Fruit fly (Drosophila melanogaster): ENCODE data around the gene Kdsr.

Gene Kdsr

DNA sequence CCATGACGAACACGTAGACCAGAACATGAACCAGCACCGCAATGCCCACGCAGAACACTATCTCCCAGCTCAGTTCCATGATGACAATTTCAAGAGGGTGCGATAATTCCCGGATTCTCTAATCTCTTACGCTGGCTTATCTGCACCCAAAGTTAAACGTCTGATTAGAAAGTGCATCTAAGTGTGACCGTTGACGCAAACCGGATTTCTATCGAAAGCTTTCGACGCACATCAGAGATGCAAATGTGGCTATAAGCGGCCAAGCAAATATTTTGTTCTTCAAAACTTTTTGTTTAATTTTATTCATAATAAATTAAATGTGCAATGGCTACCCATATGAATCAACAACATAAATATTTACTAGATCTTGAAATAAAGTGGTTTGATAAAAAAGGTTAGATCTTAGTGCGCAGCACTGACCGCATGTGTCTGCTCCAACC, at the start of gene Kdsr, which contains the start of gene CG11858:
TSS of gene Kdsr (minus strand) at position 177 of the 440 bp plus-strand sequence.
TSS of gene CG11858 (plus strand) at position 420 of the 440 bp plus-strand sequence.
- TF ChIP-seq CTCF (optimal IDR thresholded peaks at IDR 0.05) = no peak
- no peak for TF ChIP-seq CG8478 (optimal IDR thresholded peaks at IDR 0.05)

DNA sequence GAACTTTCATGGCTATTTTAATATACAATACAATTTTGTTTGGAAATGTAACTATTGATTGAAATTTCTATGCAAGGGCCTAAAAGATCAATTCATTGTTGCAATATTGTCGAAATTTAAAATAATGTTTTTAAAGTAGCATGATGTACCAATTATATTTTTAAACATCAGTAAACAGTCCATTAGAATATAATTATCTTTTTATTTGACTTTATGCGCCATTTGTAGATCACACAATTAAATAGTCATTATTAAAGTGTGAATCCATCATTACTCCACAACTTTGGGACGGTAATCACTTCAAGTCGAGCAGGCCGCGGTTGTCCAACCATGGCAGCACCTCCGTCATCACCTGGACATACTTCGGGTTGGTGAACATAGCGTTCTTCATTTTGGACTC, 48.5 kb upstream of the Kdsr start, which contains the start of gene CG31099:
TSS of gene CG31099 (minus strand) at position 101 of the 400 bp plus-strand sequence.
- no peak for TF ChIP-seq CTCF (optimal IDR thresholded peaks at IDR 0.05)
- no peak for TF ChIP-seq CG8478 (optimal IDR thresholded peaks at IDR 0.05)

DNA sequence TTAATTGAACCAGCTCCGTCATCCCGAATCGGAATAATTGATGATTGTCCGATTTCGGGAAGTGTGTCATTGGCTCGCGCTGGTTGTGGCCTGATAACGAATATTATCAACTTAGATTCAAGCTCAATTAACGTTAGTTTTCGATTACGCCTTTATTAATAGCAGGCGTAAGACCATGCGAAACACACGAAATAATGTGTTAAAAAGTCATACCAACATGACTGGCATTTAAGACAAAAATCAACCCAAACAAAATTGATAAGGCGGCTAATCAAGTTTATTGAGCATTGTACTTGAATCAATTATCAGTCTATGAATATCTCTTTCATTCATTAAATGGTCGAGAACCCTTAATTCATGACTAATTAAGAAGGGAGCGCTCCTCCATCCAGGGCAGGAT, 46.9 kb upstream of the Kdsr start:
- TF ChIP-seq CG8478 (optimal IDR thresholded peaks at IDR 0.05) = no peak

DNA sequence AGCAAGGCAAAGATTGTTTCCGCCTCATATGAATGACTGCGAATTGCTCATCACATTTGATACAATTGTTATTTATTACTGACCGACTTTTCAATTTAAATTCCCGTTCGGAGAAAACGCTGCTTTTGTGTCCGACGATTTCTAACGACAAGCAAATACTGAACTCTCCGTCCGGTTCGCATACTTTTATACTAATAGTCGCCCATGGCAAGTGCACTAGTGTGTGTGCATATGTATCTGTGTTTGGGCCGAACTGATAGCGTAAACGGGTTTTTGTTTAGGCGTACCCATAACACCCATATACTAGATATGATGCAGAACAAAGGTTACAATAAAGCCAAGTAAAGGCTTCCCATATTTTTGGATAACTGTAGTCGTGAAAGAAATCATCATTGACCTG, 45.9 kb upstream of the Kdsr start, which contains the start of gene CG10550:
TSS of gene CG10550 (minus strand) at position 164 of the 400 bp plus-strand sequence.
- TF ChIP-seq CTCF (optimal IDR thresholded peaks at IDR 0.05) (no peak), CG8478 (optimal IDR thresholded peaks at IDR 0.05) (no peak)

DNA sequence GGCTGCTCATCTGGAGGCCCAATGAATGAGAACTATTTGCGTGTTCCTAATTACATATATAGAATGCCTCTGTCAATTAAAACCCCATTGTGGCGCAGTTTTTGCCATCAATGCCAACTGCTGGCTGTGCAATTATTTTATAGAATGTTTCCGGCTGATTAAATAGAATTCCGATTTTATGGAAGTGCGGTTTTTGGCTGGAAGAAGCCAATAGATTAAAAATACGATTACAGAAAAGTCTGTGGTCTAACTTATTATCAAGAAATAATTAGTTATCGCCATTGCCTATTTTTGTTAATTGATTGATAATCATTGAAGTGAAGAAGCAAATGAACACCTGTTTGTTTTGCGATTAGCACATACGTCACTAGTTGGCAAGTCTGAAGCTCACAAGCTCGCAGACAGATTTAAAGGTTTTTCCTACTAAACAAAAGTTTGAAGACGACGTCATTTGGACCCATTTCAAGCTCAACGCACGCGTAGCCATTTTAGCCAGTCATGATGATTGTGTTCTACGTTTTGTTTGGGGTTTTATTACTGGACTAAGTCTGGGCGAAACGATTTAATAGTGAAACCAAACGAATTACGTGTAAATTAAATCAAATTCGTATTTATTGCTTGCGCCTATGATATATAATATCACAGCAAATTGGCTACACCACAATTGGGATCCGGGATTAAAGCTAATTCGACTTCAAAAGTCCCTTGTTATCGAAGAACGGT, 43.7 kb upstream of the Kdsr start:
- no peak for TF ChIP-seq CTCF (optimal IDR thresholded peaks at IDR 0.05)
- TF ChIP-seq CG8478 (optimal IDR thresholded peaks at IDR 0.05) = no peak

DNA sequence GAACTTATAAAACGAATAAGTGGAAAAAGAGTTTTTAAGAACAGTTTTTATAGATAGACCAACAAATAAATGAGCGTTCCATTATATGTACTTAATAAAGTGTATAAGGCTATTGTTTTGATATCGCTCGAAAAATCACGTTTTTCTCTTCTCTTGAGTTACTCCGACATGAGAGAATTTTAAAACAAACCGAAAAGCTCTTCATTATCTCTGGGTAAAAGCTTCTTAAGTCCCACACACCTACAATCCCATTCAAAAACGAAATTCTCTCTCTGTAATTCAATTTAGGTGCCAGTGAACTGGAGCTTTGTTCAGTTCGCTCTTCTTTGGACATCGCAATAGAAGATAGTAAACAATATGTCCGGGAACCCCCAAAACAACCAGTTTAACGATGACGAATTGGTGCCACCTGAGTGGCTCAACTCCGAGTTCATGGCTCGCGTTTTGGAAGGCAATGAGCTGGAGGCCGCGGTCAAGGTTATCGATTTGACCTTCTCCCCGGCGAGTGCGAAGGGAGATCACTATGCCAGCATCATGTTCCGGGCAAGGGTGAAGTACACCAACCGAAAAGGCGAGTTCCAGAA, 41.7 kb upstream of the Kdsr start, which contains the start of gene CG31436:
TSS of gene CG31436 (plus strand) at position 281 of the 584 bp plus-strand sequence.
- TF ChIP-seq CTCF (optimal IDR thresholded peaks at IDR 0.05) (no peak), CG8478 (optimal IDR thresholded peaks at IDR 0.05) (no peak)

DNA sequence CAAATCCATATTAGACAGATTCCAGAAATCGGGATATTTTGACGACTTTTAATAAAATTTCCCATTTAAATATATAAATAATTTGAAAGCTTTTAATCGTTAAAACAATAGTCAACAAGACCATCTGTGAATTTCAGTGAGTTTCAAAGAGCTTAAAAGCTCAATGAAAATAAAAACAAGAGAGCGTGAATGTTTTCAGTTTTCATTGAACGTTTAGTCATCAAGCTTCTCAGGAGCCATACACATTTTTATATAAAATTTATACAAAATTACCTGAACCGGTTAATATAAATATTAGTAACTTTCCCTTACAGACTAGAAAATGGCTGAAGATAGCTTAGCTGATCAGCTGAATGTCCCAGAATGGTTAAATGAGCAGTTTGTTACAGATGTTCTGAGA, 39.9 kb upstream of the Kdsr start, which contains the start of gene CG31370:
TSS of gene CG31370 (plus strand) at position 226 of the 400 bp plus-strand sequence.
- TF ChIP-seq CTCF (optimal IDR thresholded peaks at IDR 0.05) = no peak
- no peak for TF ChIP-seq CG8478 (optimal IDR thresholded peaks at IDR 0.05)

DNA sequence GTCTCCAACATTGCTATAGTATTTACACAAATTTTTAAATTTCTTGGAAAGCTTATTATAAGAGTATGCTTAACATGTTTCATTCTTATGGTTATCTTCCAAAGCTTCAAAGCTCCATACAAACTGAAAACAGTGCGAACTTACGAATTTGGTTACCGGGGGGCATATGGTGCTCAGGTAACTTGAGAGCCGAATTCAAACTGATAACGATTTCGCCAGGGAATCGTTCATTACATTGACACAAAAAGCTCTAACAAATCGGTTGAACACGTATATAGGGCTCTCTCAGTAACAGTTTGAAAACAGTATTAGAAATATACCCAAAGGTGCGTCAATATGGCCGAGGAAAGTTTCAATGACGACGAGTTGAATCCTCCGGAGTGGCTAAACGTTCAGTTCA, 38.3 kb upstream of the Kdsr start, which contains the start of gene CG13659:
TSS of gene CG13659 (plus strand) at position 317 of the 400 bp plus-strand sequence.
- TF ChIP-seq CTCF (optimal IDR thresholded peaks at IDR 0.05) = no peak
- no peak for TF ChIP-seq CG8478 (optimal IDR thresholded peaks at IDR 0.05)

DNA sequence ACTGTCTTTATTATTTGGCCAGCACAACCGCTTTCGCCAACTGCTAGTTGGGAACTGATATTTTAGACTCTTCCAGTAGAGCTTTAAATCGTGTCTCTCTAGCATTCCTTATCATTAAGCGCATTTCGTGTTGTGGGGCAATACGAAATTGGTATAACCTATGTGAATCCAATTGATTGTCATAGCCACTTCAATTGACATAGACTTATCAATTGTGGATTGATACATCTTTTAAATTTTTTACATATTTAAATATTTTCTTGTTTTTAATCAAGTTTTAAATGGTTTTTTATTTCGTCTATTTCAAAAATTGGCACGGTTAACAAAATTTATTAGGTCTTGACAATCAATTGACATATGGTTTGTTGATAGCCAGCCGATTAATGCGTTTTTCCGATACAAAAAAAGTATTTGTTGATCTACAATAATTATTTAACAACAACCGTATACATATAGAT, 37.2 kb upstream of the Kdsr start, which contains the start of gene CG31288:
TSS of gene CG31288 (minus strand) at position 51 of the 458 bp plus-strand sequence.
- TF ChIP-seq CG8478 (optimal IDR thresholded peaks at IDR 0.05) (no peak), CTCF (optimal IDR thresholded peaks at IDR 0.05) (no peak)

DNA sequence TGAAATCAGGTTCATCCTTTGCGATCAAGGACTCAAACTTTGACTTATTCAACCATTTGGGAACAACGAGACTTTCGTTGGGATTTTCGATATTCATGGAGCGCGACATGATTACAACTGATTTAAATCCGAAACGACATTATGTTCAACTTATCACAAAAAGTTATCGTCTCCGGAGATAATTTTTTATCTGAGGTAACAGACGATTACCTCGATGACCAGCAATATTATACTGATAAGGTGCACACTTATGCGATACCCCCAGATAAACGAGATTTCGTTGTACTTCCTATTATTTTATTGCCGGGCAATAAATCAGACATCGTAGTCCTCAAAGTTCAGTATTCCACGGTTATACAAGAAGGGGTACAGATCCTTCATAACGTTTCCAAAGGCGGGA, 35.4 kb upstream of the Kdsr start, which contains the start of gene CG31097:
TSS of gene CG31097 (minus strand) at position 101 of the 400 bp plus-strand sequence.
- TF ChIP-seq CG8478 (optimal IDR thresholded peaks at IDR 0.05) (no peak), CTCF (optimal IDR thresholded peaks at IDR 0.05) (no peak)

DNA sequence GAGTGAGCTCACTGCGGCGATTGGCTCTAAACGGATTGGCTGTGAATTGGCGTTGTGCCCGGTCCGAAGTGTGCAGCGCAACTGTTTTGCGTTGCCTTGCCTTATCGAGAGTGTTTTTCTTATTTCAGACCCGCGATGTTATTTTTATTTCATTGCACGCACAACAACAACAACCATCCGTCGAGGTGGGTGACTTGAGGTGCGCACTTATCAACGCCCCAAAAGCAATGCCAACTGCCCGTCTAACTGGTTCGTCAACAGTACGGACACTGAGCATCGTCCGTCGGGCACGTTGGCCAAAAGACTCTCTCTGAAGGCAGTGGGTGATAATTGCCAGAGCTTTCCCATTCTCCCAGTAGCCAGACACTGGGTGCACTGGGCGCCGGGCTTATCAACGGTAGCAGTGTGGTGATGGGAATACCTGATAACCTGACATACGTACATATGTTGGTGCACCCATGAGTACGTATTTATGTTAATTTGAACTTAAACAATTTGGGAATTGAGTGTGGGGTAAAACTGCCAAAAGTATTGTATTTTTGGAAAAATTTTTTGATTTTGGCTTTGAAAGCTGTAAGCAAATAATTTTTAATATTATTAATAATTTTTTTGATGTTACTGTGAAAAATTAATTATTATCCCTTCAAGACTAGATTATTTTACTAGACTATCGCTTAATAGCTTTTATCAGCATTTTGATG, 33.2 kb upstream of the Kdsr start, which contains the start of gene CG31102:
TSS of gene CG31102 (minus strand) at position 275 of the 701 bp plus-strand sequence.
- TF ChIP-seq CTCF (optimal IDR thresholded peaks at IDR 0.05) = no peak
- TF ChIP-seq CG8478 (optimal IDR thresholded peaks at IDR 0.05) = no peak

DNA sequence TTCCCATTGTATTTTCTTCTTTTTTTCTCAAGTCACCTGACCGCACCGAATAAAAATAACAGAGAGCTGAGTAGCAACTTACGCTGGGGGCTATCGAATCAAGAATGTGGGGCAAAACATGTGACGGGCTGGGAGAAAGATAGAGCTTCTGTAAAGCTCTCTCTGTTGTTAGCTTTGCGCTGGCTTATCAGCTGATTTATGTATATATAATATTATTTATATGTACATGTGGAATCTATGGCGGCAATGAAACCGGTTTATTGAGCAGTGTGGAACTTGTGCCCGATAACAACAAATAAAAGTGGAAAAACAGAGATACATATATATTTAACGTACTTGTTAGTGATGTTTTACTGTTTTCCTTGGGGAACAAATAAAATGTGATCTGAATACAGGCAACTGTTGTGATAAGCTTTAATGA, 30.6 kb upstream of the Kdsr start, which contains the start of gene CG31098:
TSS of gene CG31098 (minus strand) at position 114 of the 421 bp plus-strand sequence.
- no peak for TF ChIP-seq CTCF (optimal IDR thresholded peaks at IDR 0.05)
- no peak for TF ChIP-seq CG8478 (optimal IDR thresholded peaks at IDR 0.05)

DNA sequence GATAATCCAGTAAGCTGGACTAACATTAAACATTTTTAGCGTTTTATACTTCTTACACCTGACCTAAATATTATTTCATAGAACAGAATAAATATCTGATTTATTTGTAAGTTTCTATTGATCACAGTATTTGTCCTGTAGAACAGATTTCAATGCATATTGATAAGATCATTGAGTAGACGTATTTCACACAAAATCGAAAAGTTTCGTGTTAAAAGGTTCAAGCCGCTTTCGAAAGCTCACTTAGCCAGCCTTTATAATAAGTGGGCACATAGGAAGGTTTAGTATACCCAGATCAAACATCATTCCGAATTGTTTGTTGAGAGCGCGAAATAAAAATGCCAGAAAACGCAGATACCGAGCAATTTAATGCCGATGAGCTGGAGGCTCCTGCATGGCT, 27.3 kb upstream of the Kdsr start, which contains the start of gene CG11893:
TSS of gene CG11893 (plus strand) at position 301 of the 400 bp plus-strand sequence.
- TF ChIP-seq CG8478 (optimal IDR thresholded peaks at IDR 0.05) (no peak), CTCF (optimal IDR thresholded peaks at IDR 0.05) (no peak)

DNA sequence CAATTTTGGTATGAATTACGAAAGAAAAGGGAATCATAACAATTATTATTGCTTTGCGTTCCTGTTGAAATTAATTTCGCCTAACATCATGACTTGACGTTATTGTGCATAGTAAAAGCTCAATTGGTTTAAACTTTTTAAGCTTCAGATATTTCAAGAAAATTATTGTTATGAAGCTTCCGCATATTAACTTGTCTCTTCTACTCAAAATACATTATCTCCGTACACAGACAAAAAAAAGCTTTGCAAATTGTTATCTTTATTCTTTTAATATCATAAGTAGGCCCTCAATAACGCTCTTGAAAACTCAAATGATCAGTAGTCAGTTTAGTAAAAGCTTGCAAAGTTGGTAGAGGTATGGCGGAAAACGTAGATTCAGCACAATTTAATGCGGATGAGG, 24.8 kb upstream of the Kdsr start, which contains the start of gene CG13658:
TSS of gene CG13658 (plus strand) at position 347 of the 400 bp plus-strand sequence.
- TF ChIP-seq CG8478 (optimal IDR thresholded peaks at IDR 0.05) (no peak), CTCF (optimal IDR thresholded peaks at IDR 0.05) (no peak)
